Worm (Caenorhabditis elegans): Measurements from ENCODE around the gene sdpn-1.

- TF ChIP-seq gmeb-1 (tag; optimal IDR thresholded peaks at IDR 0.05) (no peak), nhr-129 (tag; optimal IDR thresholded peaks at IDR 0.05) (no peak), nhr-237 (tag; optimal IDR thresholded peaks at IDR 0.05) (no peak), nhr-12 (tag; optimal IDR thresholded peaks at IDR 0.05) (no peak), lsy-2 (tag; optimal IDR thresholded peaks at IDR 0.05) (no peak), nhr-25 (tag; optimal IDR thresholded peaks at IDR 0.05) (no peak), sma-3 (GFP tag; optimal IDR thresholded peaks at IDR 0.05) (no peak), unc-62 (GFP tag; optimal IDR thresholded peaks at IDR 0.05) (no peak)
Observed at ce11 chrX:8030032-8030431, 32.0 kb upstream of the sdpn-1 start.
